Fruit fly (Drosophila melanogaster) whole organism, wandering third instar larva: ENCODE data around the gene shf.

ENCODE experiments used
- Abd-B ChIP-seq: fragments of >200 bp; optimal IDR thresholded peaks from 2 replicates; lab custom pipeline; 2017; ENCODE audit warnings: missing biosample characterization, missing genetic modification characterization
- CG32264 ChIP-seq: fragments of 200-800 bp; sonication (Bioruptor generic); optimal IDR thresholded peaks from 2 replicates; lab custom pipeline; 2016; ENCODE audit warnings: missing biosample characterization, missing genetic modification characterization
- CG9705 ChIP-seq: fragments of 200-800 bp; sonication (Bioruptor generic); optimal IDR thresholded peaks from 2 replicates; lab custom pipeline; 2018; ENCODE audit warnings: missing biosample characterization, mild to moderate bottlenecking, missing genetic modification characterization
- CrebA ChIP-seq: fragments of 200-800 bp; sonication (Bioruptor generic); optimal IDR thresholded peaks from 2 replicates; lab custom pipeline; 2016; ENCODE audit warnings: missing biosample characterization, mild to moderate bottlenecking, missing genetic modification characterization, borderline replicate concordance
- Dfd ChIP-seq: fragments of >200 bp; optimal IDR thresholded peaks from 2 replicates; lab custom pipeline; 2017; ENCODE audit warnings: missing biosample characterization, missing genetic modification characterization
- Dif ChIP-seq: fragments of 200-275, 200-300 bp; sonication (Bioruptor generic); optimal IDR thresholded peaks from 2 replicates; lab custom pipeline; 2018; ENCODE audit warnings: missing biosample characterization, missing genetic modification characterization; ENCODE audit not compliant: partially characterized antibody
- GATAd ChIP-seq: sonication (Bioruptor generic); optimal IDR thresholded peaks from 2 replicates; lab custom pipeline; 2016; ENCODE audit warnings: missing biosample characterization, missing genetic modification characterization
- HLH106 ChIP-seq: fragments of 200-800 bp; optimal IDR thresholded peaks from 3 replicates; lab custom pipeline; 2019; ENCODE audit warnings: missing biosample characterization, mild to moderate bottlenecking, missing genetic modification characterization, moderate library complexity
- Hnf4 ChIP-seq: fragments of 200-800 bp; sonication (Bioruptor generic); optimal IDR thresholded peaks from 2 replicates; lab custom pipeline; 2016; ENCODE audit warnings: missing biosample characterization, mild to moderate bottlenecking, missing genetic modification characterization
- Hr78 ChIP-seq: fragments of >200 bp; optimal IDR thresholded peaks from 2 replicates; lab custom pipeline; 2017; ENCODE audit warnings: missing biosample characterization, missing genetic modification characterization
- Hr83 ChIP-seq: fragments of 200-300 bp; sonication (Bioruptor generic); optimal IDR thresholded peaks from 2 replicates; lab custom pipeline; 2016; ENCODE audit warnings: missing biosample characterization, mild to moderate bottlenecking, missing genetic modification characterization, moderate library complexity; ENCODE audit not compliant: poor library complexity, severe bottlenecking
- Jra ChIP-seq: sonication (Bioruptor generic); optimal IDR thresholded peaks from 2 replicates; lab custom pipeline; 2016; ENCODE audit warnings: missing biosample characterization, missing genetic modification characterization
- Mio ChIP-seq: sonication (Bioruptor generic); optimal IDR thresholded peaks from 2 replicates; lab custom pipeline; 2016; ENCODE audit warnings: missing biosample characterization, missing genetic modification characterization
- Myc ChIP-seq: fragments of >200 bp; optimal IDR thresholded peaks from 2 replicates; lab custom pipeline; 2017
- N ChIP-seq: fragments of >200 bp; optimal IDR thresholded peaks from 2 replicates; lab custom pipeline; 2018; ENCODE audit warnings: missing biosample characterization, missing external identifiers, missing genetic modification characterization
- OdsH ChIP-seq: fragments of 200-800 bp; sonication (Bioruptor generic); optimal IDR thresholded peaks from 2 replicates; lab custom pipeline; 2016; ENCODE audit warnings: missing biosample characterization, mild to moderate bottlenecking, missing genetic modification characterization
- Rel ChIP-seq, 2 experiments: fragments of 200-800 bp; sonication (Bioruptor generic) in 1 of 2; optimal IDR thresholded peaks; 2 replicates in 1 of 2; 3 replicates in 1 of 2; lab custom pipeline; 2016 to 2019; ENCODE audit warnings: mild to moderate bottlenecking in 2 of 2, missing biosample characterization in 2 of 2, missing genetic modification characterization in 2 of 2, moderate library complexity in 1 of 2
- Sp1 ChIP-seq: fragments of 200-800 bp; sonication (Bioruptor generic); optimal IDR thresholded peaks from 3 replicates; lab custom pipeline; 2019; ENCODE audit warnings: missing biosample characterization, mild to moderate bottlenecking, missing genetic modification characterization, moderate library complexity
- Vsx2 ChIP-seq: fragments of 200-300, 225-300 bp; sonication (Bioruptor generic); optimal IDR thresholded peaks from 2 replicates; lab custom pipeline; 2018; ENCODE audit warnings: missing biosample characterization, missing genetic modification characterization; ENCODE audit not compliant: partially characterized antibody
- br ChIP-seq: fragments of 200-800 bp; sonication (Bioruptor generic); optimal IDR thresholded peaks from 2 replicates; lab custom pipeline; 2016; ENCODE audit warnings: missing biosample characterization, missing genetic modification characterization
- brk ChIP-seq: fragments of 200-800 bp; sonication (Bioruptor generic); optimal IDR thresholded peaks from 2 replicates; lab custom pipeline; 2016; ENCODE audit warnings: missing biosample characterization, mild to moderate bottlenecking, missing genetic modification characterization
- dl ChIP-seq, 2 experiments: fragments of 175-275, 200-275 bp in 1 of 2; fragments of 200-275 bp in 1 of 2; sonication (Bioruptor generic); optimal IDR thresholded peaks; lab custom pipeline; 2018; ENCODE audit warnings: mild to moderate bottlenecking in 2 of 2, missing biosample characterization in 2 of 2, missing genetic modification characterization in 2 of 2, moderate library complexity in 2 of 2; ENCODE audit not compliant: partially characterized antibody in 2 of 2, insufficient read depth in 1 of 2
- dmrt93B ChIP-seq: fragments of 200-800 bp; sonication (Bioruptor generic); optimal IDR thresholded peaks from 2 replicates; lab custom pipeline; 2018; ENCODE audit warnings: missing biosample characterization, mild to moderate bottlenecking, missing genetic modification characterization
- dsf ChIP-seq: sonication (Bioruptor generic); optimal IDR thresholded peaks from 2 replicates; lab custom pipeline; 2016; ENCODE audit warnings: missing biosample characterization, missing genetic modification characterization, borderline replicate concordance
- ey ChIP-seq: fragments of 200-800 bp; sonication (Bioruptor generic); optimal IDR thresholded peaks from 2 replicates; lab custom pipeline; 2016; ENCODE audit warnings: missing biosample characterization, missing genetic modification characterization
- foxo ChIP-seq, 2 experiments: fragments of 200-800 bp; sonication (Bioruptor generic); optimal IDR thresholded peaks; 2 replicates in 1 of 2; 3 replicates in 1 of 2; lab custom pipeline; 2016 to 2017; ENCODE audit warnings: missing biosample characterization in 2 of 2, missing genetic modification characterization in 2 of 2
- fru ChIP-seq: fragments of 200-800 bp; sonication (Bioruptor generic); optimal IDR thresholded peaks from 3 replicates; lab custom pipeline; 2016; ENCODE audit warnings: missing biosample characterization, mild to moderate bottlenecking, missing genetic modification characterization
- h ChIP-seq: fragments of 200-800 bp; sonication (Bioruptor generic); optimal IDR thresholded peaks from 3 replicates; lab custom pipeline; 2016; ENCODE audit warnings: missing biosample characterization, mild to moderate bottlenecking, missing genetic modification characterization
- jim ChIP-seq: fragments of 175-275, 200-325 bp; sonication (Bioruptor generic); optimal IDR thresholded peaks from 2 replicates; lab custom pipeline; 2016; ENCODE audit warnings: missing biosample characterization, mild to moderate bottlenecking, missing genetic modification characterization
- lola ChIP-seq: fragments of >200 bp; optimal IDR thresholded peaks from 2 replicates; lab custom pipeline; 2017; ENCODE audit warnings: missing biosample characterization, missing genetic modification characterization
- pan ChIP-seq: fragments of >200 bp; optimal IDR thresholded peaks from 2 replicates; lab custom pipeline; 2017
- psq ChIP-seq: fragments of 200-800 bp; sonication (Bioruptor generic); optimal IDR thresholded peaks from 3 replicates; lab custom pipeline; 2017; ENCODE audit warnings: missing biosample characterization, mild to moderate bottlenecking, missing genetic modification characterization, moderate library complexity
- rgr ChIP-seq: fragments of 200-800 bp; sonication (Bioruptor generic); optimal IDR thresholded peaks from 3 replicates; lab custom pipeline; 2016; ENCODE audit warnings: missing biosample characterization, mild to moderate bottlenecking, missing genetic modification characterization
- sage ChIP-seq: fragments of 200-800 bp; sonication (Bioruptor generic); optimal IDR thresholded peaks from 2 replicates; lab custom pipeline; 2016; ENCODE audit warnings: missing biosample characterization, mild to moderate bottlenecking, missing genetic modification characterization
- sv ChIP-seq: fragments of 200-800 bp; sonication (Bioruptor generic); optimal IDR thresholded peaks from 3 replicates; lab custom pipeline; 2016; ENCODE audit warnings: missing biosample characterization, missing genetic modification characterization
- tai ChIP-seq: sonication (Bioruptor generic); optimal IDR thresholded peaks from 2 replicates; lab custom pipeline; 2016; ENCODE audit warnings: missing biosample characterization, missing genetic modification characterization
- usp ChIP-seq: fragments of >200 bp; optimal IDR thresholded peaks from 2 replicates; lab custom pipeline; 2017; ENCODE audit warnings: missing biosample characterization, missing genetic modification characterization
- woc ChIP-seq: sonication (Bioruptor generic); optimal IDR thresholded peaks from 2 replicates; lab custom pipeline; 2016; ENCODE audit warnings: missing biosample characterization, mild to moderate bottlenecking, missing genetic modification characterization

shf gene

dm6 chrX:6795987-6796691 lies 16.7 kb upstream of the shf start:
- TF ChIP-seq sage (GFP tag; lab: Kevin White, UChicago) (no peak), dsf (GFP tag; lab: Kevin White, UChicago) (no peak), h (GFP tag; lab: Kevin White, UChicago) (no peak), jim (no peak), CG9705 (GFP tag; lab: Kevin White, UChicago) (no peak), N (GFP tag; lab: Kevin White, UChicago) (no peak), CrebA (GFP tag; lab: Kevin White, UChicago) (no peak), brk (GFP tag; lab: Kevin White, UChicago) (no peak), Sp1 (GFP tag; lab: Kevin White, UChicago) (no peak), lola (GFP tag; lab: Kevin White, UChicago) (no peak), sv (GFP tag; lab: Kevin White, UChicago) (no peak), foxo (GFP tag; optimal IDR thresholded peaks at IDR 0.05; lab: Kevin White, UChicago) (no peak), psq (GFP tag; lab: Kevin White, UChicago) (no peak), dl (GFP tag; optimal IDR thresholded peaks at IDR 0.05; lab: Kevin White, UChicago; ENCODE audit: insufficient read depth in 1 of 2, partially characterized antibody in 2 of 2) (no peak), Dif (no peak), Hr83 (no peak), Hnf4 (GFP tag; lab: Kevin White, UChicago) (no peak), HLH106 (tag; lab: Kevin White, UChicago) (no peak), pan (lab: Kevin White, UChicago) (no peak), GATAd (GFP tag; lab: Kevin White, UChicago) (no peak)

dm6 chrX:6794826-6795225 lies 15.4 kb upstream of the shf start:
- TF ChIP-seq dsf (GFP tag; lab: Kevin White, UChicago), result no peak
- peak in 1 of 2 experiments; percentile 27 for TF ChIP-seq foxo (GFP tag; optimal IDR thresholded peaks at IDR 0.05; lab: Kevin White, UChicago)
- no peak for TF ChIP-seq CrebA (GFP tag; lab: Kevin White, UChicago)
- peak; percentile 13 for TF ChIP-seq dmrt93B (GFP tag; lab: Kevin White, UChicago)
- peak; percentile 46 for TF ChIP-seq HLH106 (tag; lab: Kevin White, UChicago)

dm6 chrX:6794190-6794589 lies 14.7 kb upstream of the shf start:
- TF ChIP-seq lola (GFP tag; lab: Kevin White, UChicago) (no peak), rgr (GFP tag; lab: Kevin White, UChicago) (peak; percentile 73), Hr78 (GFP tag; lab: Kevin White, UChicago) (no peak), Hr83 (peak; percentile 2), Dfd (GFP tag; lab: Kevin White, UChicago) (no peak), sage (GFP tag; lab: Kevin White, UChicago) (peak; percentile 10), h (GFP tag; lab: Kevin White, UChicago) (peak; percentile 74), brk (GFP tag; lab: Kevin White, UChicago) (no peak), Vsx2 (GFP tag; lab: Kevin White, UChicago) (no peak), pan (lab: Kevin White, UChicago) (no peak), foxo (GFP tag; optimal IDR thresholded peaks at IDR 0.05; lab: Kevin White, UChicago) (peak in 1 of 2 experiments; percentile 48), Mio (GFP tag; lab: Kevin White, UChicago) (no peak), jim (no peak), dsf (GFP tag; lab: Kevin White, UChicago) (no peak), N (GFP tag; lab: Kevin White, UChicago) (no peak), CG9705 (GFP tag; lab: Kevin White, UChicago) (no peak), HLH106 (tag; lab: Kevin White, UChicago) (peak; percentile 66), Abd-B (GFP tag; lab: Kevin White, UChicago) (no peak), OdsH (GFP tag; lab: Kevin White, UChicago) (peak; percentile 57), fru (peak; percentile 52), Myc (lab: Kevin White, UChicago) (no peak), br (GFP tag; lab: Kevin White, UChicago) (peak; percentile 56), Hnf4 (GFP tag; lab: Kevin White, UChicago) (peak; percentile 48), Jra (GFP tag; lab: Kevin White, UChicago) (no peak), usp (GFP tag; lab: Kevin White, UChicago) (no peak), dmrt93B (GFP tag; lab: Kevin White, UChicago) (peak; percentile 39), Sp1 (GFP tag; lab: Kevin White, UChicago) (peak; percentile 47), Rel (GFP tag; optimal IDR thresholded peaks at IDR 0.05; lab: Kevin White, UChicago) (no peak), Rel (tag; optimal IDR thresholded peaks at IDR 0.05; lab: Kevin White, UChicago) (no peak), ey (GFP tag; lab: Kevin White, UChicago) (peak; percentile 78), tai (GFP tag; lab: Kevin White, UChicago) (no peak), sv (GFP tag; lab: Kevin White, UChicago) (peak; percentile 80), woc (GFP tag; lab: Kevin White, UChicago) (no peak), Dif (no peak), CG32264 (GFP tag; lab: Kevin White, UChicago) (peak; percentile 43), dl (GFP tag; optimal IDR thresholded peaks at IDR 0.05; lab: Kevin White, UChicago; ENCODE audit: insufficient read depth in 1 of 2, partially characterized antibody in 2 of 2) (no peak), psq (GFP tag; lab: Kevin White, UChicago) (peak; percentile 36), CrebA (GFP tag; lab: Kevin White, UChicago) (no peak), GATAd (GFP tag; lab: Kevin White, UChicago) (no peak)
